Fruit fly (Drosophila melanogaster): Measurements from ENCODE around the gene CG1265.

DNA sequence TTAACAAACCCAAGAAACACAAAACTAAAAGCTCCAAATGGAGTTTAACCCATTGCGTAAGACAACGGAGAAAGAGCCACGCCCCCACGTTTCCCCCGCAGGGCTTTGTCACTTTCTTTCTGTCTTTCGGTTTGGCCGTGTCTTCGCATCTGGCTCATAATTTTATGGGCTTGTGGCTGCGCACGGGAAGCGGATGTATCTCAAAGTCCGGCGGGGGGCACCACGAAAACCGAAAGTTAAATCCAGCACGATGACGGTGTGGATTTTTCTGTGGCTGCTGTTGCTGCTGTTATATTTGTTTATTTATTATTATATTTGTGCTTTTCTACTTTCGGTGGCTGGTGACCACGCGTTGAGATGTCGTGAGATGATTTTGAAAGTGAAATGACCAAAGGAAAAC is 42.2 kb downstream of the CG1265 start:
- no peak for TF ChIP-seq Dfd (GFP tag; optimal IDR thresholded peaks at IDR 0.05)
- TF ChIP-seq foxo (GFP tag; optimal IDR thresholded peaks at IDR 0.05), result no peak
- TF ChIP-seq psq (GFP tag; optimal IDR thresholded peaks at IDR 0.05), result no peak
- TF ChIP-seq GATAd (GFP tag; optimal IDR thresholded peaks at IDR 0.05), result no peak
- no peak for TF ChIP-seq Hr78 (GFP tag; optimal IDR thresholded peaks at IDR 0.05)
- TF ChIP-seq Myc (optimal IDR thresholded peaks at IDR 0.05), result no peak
- no peak for TF ChIP-seq OdsH (GFP tag; optimal IDR thresholded peaks at IDR 0.05)
- no peak for TF ChIP-seq pan (optimal IDR thresholded peaks at IDR 0.05)
- TF ChIP-seq brk (GFP tag; optimal IDR thresholded peaks at IDR 0.05), result no peak
- TF ChIP-seq lola (GFP tag; optimal IDR thresholded peaks at IDR 0.05), result no peak

Measured in whole organism, wandering third instar larva.